Fruit fly (Drosophila melanogaster): ENCODE measurements around the gene nesd.

- TF ChIP-seq psq (optimal IDR thresholded peaks at IDR 0.05) (no peak), pan (optimal IDR thresholded peaks at IDR 0.05) (no peak), Dll (optimal IDR thresholded peaks at IDR 0.05) (no peak), EcR (GFP tag; optimal IDR thresholded peaks at IDR 0.05) (no peak), usp (GFP tag; optimal IDR thresholded peaks at IDR 0.05) (no peak), CG8478 (optimal IDR thresholded peaks at IDR 0.05) (no peak)
These were observed 14.9 kb upstream of the nesd start for dm6 chr2L:20078880-20079279.

Measured in whole organism.